Worm (Caenorhabditis elegans) whole organism, L4/young adult: Measurements from ENCODE around the gene Y55F3C.17.

Source experiments
- W03F9.2 ChIP-seq: fragments of 150-350 bp; optimal IDR thresholded peaks from 2 replicates; lab custom pipeline; 2014; ENCODE audit warnings: missing biosample characterization, missing genetic modification characterization
- him-1 ChIP-seq: sonication (generic microtip); optimal IDR thresholded peaks from 2 replicates; lab custom pipeline; 2016; ENCODE audit warnings: missing genotype, missing genetic modification reagents, missing genetic modification characterization, missing compliant biosample characterization

DNA sequence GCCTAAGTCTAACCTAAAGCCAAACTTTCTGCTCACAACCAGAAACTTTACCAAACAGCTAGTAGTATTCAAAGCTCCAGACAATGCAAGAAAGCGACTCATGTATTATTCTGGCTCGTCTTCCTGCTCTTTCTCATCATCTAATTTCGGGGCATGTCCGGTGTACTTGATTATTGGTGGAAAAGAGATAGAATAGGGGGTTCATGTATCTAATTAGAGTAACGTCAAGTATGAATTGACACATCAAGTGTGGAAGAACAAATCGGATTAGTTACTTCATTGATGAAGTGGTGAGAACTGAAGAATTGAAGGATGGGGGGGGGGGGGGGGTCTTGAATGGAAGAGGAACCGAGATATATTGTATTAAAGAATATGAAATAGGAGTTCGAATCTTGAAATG lies 17.2 kb upstream of the Y55F3C.17 start:
- no peak for TF ChIP-seq him-1 (tag; lab: Kevin White, UChicago)
- TF ChIP-seq W03F9.2 (tag; lab: Kevin White, UChicago): no peak
